Worm (Caenorhabditis elegans): ENCODE results near the gene F56A8.3.

Gene F56A8.3

ce11 chrIII:13256438-13256928 lies at the start of gene F56A8.3:
Gene F56A8.3 (plus strand): TSS chrIII:13256878.
- peak; percentile 68 for TF ChIP-seq lin-15B (tag; optimal IDR thresholded peaks at IDR 0.05)
- TF ChIP-seq mml-1 (tag; optimal IDR thresholded peaks at IDR 0.05), result no peak
- TF ChIP-seq ztf-4 (tag; optimal IDR thresholded peaks at IDR 0.05), result no peak
- TF ChIP-seq R02D3.7 (tag; optimal IDR thresholded peaks at IDR 0.05), result peak; percentile 97
- TF ChIP-seq nhr-25 (tag; optimal IDR thresholded peaks at IDR 0.05), result peak; percentile 59
- peak; percentile 37 for TF ChIP-seq snpc-4 (tag; optimal IDR thresholded peaks at IDR 0.05)
- TF ChIP-seq hmg-11 (tag; optimal IDR thresholded peaks at IDR 0.05), result peak; percentile 54
- TF ChIP-seq ceh-28 (tag; optimal IDR thresholded peaks at IDR 0.05), result peak; percentile 41
- TF ChIP-seq daf-12 (tag; optimal IDR thresholded peaks at IDR 0.05), result no peak
- TF ChIP-seq pqm-1 (tag; optimal IDR thresholded peaks at IDR 0.05), result peak; percentile 10
- TF ChIP-seq egl-5 (tag; optimal IDR thresholded peaks at IDR 0.05), result peak; percentile 43
- no peak for TF ChIP-seq unc-62 (GFP tag; optimal IDR thresholded peaks at IDR 0.05)
- TF ChIP-seq nhr-28 (tag; optimal IDR thresholded peaks at IDR 0.05), result no peak
- peak; percentile 16 for TF ChIP-seq jun-1 (tag; optimal IDR thresholded peaks at IDR 0.05)
- no peak for TF ChIP-seq nhr-77 (tag; optimal IDR thresholded peaks at IDR 0.05)
- no peak for TF ChIP-seq ZK546.5 (tag; optimal IDR thresholded peaks at IDR 0.05)
- TF ChIP-seq pha-4 (tag; optimal IDR thresholded peaks at IDR 0.05), result peak; percentile 91
- TF ChIP-seq nhr-23 (tag; optimal IDR thresholded peaks at IDR 0.05), result peak; percentile 86
- TF ChIP-seq mdl-1 (tag; optimal IDR thresholded peaks at IDR 0.05), result no peak
- TF ChIP-seq ama-1 (optimal IDR thresholded peaks at IDR 0.05), result peak; percentile 31
- TF ChIP-seq lsy-12 (tag; optimal IDR thresholded peaks at IDR 0.05), result peak; percentile 41
- peak; percentile 82 for TF ChIP-seq nfya-1 (tag; optimal IDR thresholded peaks at IDR 0.05; ENCODE audit: insufficient read depth)
- TF ChIP-seq elt-2 (tag; optimal IDR thresholded peaks at IDR 0.05), result peak; percentile 32
- TF ChIP-seq lin-39 (tag; optimal IDR thresholded peaks at IDR 0.05), result peak; percentile 22

- TF ChIP-seq pha-4 (tag; optimal IDR thresholded peaks at IDR 0.05), result peak; percentile 57
- TF ChIP-seq pqm-1 (tag; optimal IDR thresholded peaks at IDR 0.05), result no peak
Measured at ce11 chrIII:13208978-13209377, 47.7 kb upstream of the F56A8.3 start.

DNA sequence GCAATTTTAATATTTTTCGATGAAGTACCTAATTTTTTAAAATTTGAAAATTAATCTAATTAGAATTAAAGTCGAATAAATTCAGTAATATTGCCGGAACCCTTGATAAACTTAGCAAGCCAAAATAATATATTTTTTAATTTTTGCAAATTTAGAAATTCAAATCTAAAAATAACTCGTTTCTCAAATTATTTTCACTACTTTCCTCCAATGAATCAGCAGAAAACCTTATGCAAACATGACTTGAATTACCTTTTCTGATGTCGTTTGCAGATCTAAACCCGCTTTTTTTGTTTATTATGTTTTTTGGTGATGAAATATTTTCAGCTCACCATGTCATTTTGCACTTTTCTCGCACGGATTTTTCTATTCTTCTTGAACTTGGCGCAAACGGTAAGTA lies 44.3 kb upstream of the F56A8.3 start, which contains the start of gene tsp-3:
Gene tsp-3 (plus strand): TSS at position 301 of the 400 bp plus-strand sequence.
- no peak for TF ChIP-seq snpc-4 (tag; optimal IDR thresholded peaks at IDR 0.05)
- TF ChIP-seq fkh-10 (GFP tag; optimal IDR thresholded peaks at IDR 0.05), result no peak
- no peak for TF ChIP-seq fkh-2 (tag; optimal IDR thresholded peaks at IDR 0.05)
- no peak for TF ChIP-seq lsy-12 (tag; optimal IDR thresholded peaks at IDR 0.05)
- no peak for TF ChIP-seq hmg-11 (tag; optimal IDR thresholded peaks at IDR 0.05)
- no peak for TF ChIP-seq unc-39 (tag; optimal IDR thresholded peaks at IDR 0.05)
- no peak for TF ChIP-seq ztf-4 (tag; optimal IDR thresholded peaks at IDR 0.05)
- no peak for TF ChIP-seq nfya-1 (tag; optimal IDR thresholded peaks at IDR 0.05; ENCODE audit: insufficient read depth)
- no peak for TF ChIP-seq elt-2 (tag; optimal IDR thresholded peaks at IDR 0.05)
- no peak for TF ChIP-seq nhr-28 (tag; optimal IDR thresholded peaks at IDR 0.05)
- TF ChIP-seq nhr-237 (tag; optimal IDR thresholded peaks at IDR 0.05), result no peak
- no peak for TF ChIP-seq egl-5 (tag; optimal IDR thresholded peaks at IDR 0.05)
- no peak for TF ChIP-seq sea-2 (GFP tag; optimal IDR thresholded peaks at IDR 0.05)
- no peak for TF ChIP-seq nhr-12 (tag; optimal IDR thresholded peaks at IDR 0.05)
- TF ChIP-seq elt-1 (tag; optimal IDR thresholded peaks at IDR 0.05), result no peak
- TF ChIP-seq jun-1 (tag; optimal IDR thresholded peaks at IDR 0.05), result no peak
- TF ChIP-seq elt-3 (tag; optimal IDR thresholded peaks at IDR 0.05), result no peak

ce11 chrIII:13213111-13213510 lies 43.6 kb upstream of the F56A8.3 start:
- TF ChIP-seq ama-1 (optimal IDR thresholded peaks at IDR 0.05) (no peak), snpc-4 (tag; optimal IDR thresholded peaks at IDR 0.05) (no peak), ceh-9 (tag; optimal IDR thresholded peaks at IDR 0.05) (no peak), nhr-28 (tag; optimal IDR thresholded peaks at IDR 0.05) (no peak), jun-1 (tag; optimal IDR thresholded peaks at IDR 0.05) (no peak)

DNA sequence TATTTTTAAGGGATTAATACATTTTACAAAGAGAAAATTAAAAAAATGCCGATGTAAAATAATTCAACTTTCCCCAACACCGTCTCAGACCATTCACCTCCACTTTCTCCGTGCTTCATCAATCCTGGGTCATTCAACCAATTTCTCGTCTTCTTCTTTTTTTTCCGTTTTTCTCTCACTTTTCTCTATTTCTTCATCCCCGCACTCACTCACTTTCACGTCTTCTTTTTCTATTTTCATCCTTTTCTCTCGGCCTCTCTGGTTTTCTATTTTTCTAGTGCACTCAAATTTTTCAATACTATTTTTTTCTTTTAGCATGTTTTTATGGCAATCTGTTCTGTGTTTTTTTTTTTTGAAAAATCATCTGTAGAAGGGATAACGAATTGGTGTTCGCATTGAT lies 41.0 kb upstream of the F56A8.3 start:
- TF ChIP-seq nhr-12 (tag; optimal IDR thresholded peaks at IDR 0.05) (no peak), fkh-2 (tag; optimal IDR thresholded peaks at IDR 0.05) (no peak), ztf-11 (tag; optimal IDR thresholded peaks at IDR 0.05) (no peak), jun-1 (tag; optimal IDR thresholded peaks at IDR 0.05) (no peak), unc-62 (GFP tag; optimal IDR thresholded peaks at IDR 0.05) (no peak), elt-1 (tag; optimal IDR thresholded peaks at IDR 0.05) (no peak), ceh-9 (tag; optimal IDR thresholded peaks at IDR 0.05) (no peak), nhr-23 (tag; optimal IDR thresholded peaks at IDR 0.05) (peak; percentile 30), mdl-1 (tag; optimal IDR thresholded peaks at IDR 0.05) (no peak), nfya-1 (tag; optimal IDR thresholded peaks at IDR 0.05; ENCODE audit: insufficient read depth) (peak; percentile 38), ztf-4 (tag; optimal IDR thresholded peaks at IDR 0.05) (no peak), eor-1 (tag; optimal IDR thresholded peaks at IDR 0.05) (no peak), hmg-11 (tag; optimal IDR thresholded peaks at IDR 0.05) (peak; percentile 12)

Measured in whole organism, L3 larva.